Fruit fly (Drosophila melanogaster): ENCODE data around the gene CG8064.

The CG8064 gene

dm6 chr3R:18298900-18299321 is 15.5 kb downstream of the CG8064 start, which contains the start of gene Dlc90F (continued):
- TF ChIP-seq bab2 (GFP tag; optimal IDR thresholded peaks at IDR 0.05) (peak; percentile 85), yki (optimal IDR thresholded peaks at IDR 0.05) (no peak), CG7786 (GFP tag; optimal IDR thresholded peaks at IDR 0.05) (peak; percentile 77), unc-4 (GFP tag; IDR thresholded peaks at IDR 0.05; ENCODE audit: partially characterized antibody) (peak; percentile 67), hb (GFP tag; IDR thresholded peaks at IDR 0.05; ENCODE audit: partially characterized antibody) (no peak), CG14014 (GFP tag; IDR thresholded peaks at IDR 0.05) (peak; percentile 80), Asciz (GFP tag; optimal IDR thresholded peaks at IDR 0.05) (peak; percentile 12), ken (GFP tag; IDR thresholded peaks at IDR 0.05) (peak; percentile 86), CG32532 (GFP tag; IDR thresholded peaks at IDR 0.05) (peak; percentile 84), CG18262 (tag; optimal IDR thresholded peaks at IDR 0.05) (peak; percentile 79), CG34224 (GFP tag; IDR thresholded peaks at IDR 0.05; ENCODE audit: partially characterized antibody) (no peak), CG34376 (GFP tag; optimal IDR thresholded peaks at IDR 0.05) (no peak), ro (GFP tag; IDR thresholded peaks at IDR 0.05) (no peak; the same call in 1 of the 2 replicates), CG15011 (GFP tag; optimal IDR thresholded peaks at IDR 0.05) (no peak), CG32767 (GFP tag; IDR thresholded peaks at IDR 0.05) (0 out of 2 replicates have a peak, but pooled peaks have one; percentile 15), Abd-B (GFP tag; optimal IDR thresholded peaks at IDR 0.05) (peak; percentile 95), CG2116 (GFP tag; optimal IDR thresholded peaks at IDR 0.05) (peak; percentile 82), so (GFP tag; IDR thresholded peaks at IDR 0.05) (no peak), CG12744 (GFP tag; optimal IDR thresholded peaks at IDR 0.05) (peak; percentile 64), Blimp-1 (GFP tag; optimal IDR thresholded peaks at IDR 0.05) (peak; percentile 39), Ets97D (GFP tag; optimal IDR thresholded peaks at IDR 0.05) (peak; percentile 94), ash1 (GFP tag; optimal IDR thresholded peaks at IDR 0.05) (no peak), jumu (GFP tag; optimal IDR thresholded peaks at IDR 0.05) (peak; percentile 78), sna (GFP tag; IDR thresholded peaks at IDR 0.05; ENCODE audit: partially characterized antibody) (peak; percentile 12; the same call in 1 of the 2 replicates), Oaz (GFP tag; IDR thresholded peaks at IDR 0.05) (peak; percentile 62), CG17612 (GFP tag; IDR thresholded peaks at IDR 0.05) (peak; percentile 51; the same call in 1 of the 2 replicates), CG13894 (tag; optimal IDR thresholded peaks at IDR 0.05) (peak; percentile 60), CG8478 (optimal IDR thresholded peaks at IDR 0.05) (no peak), D19B (GFP tag; optimal IDR thresholded peaks at IDR 0.05) (peak; percentile 40), eve (GFP tag; optimal IDR thresholded peaks at IDR 0.05) (no peak), CG13775 (GFP tag; optimal IDR thresholded peaks at IDR 0.05) (peak; percentile 74), Rfx (GFP tag; IDR thresholded peaks at IDR 0.05) (peak; percentile 86), ham (GFP tag; IDR thresholded peaks at IDR 0.05) (no peak), tx (GFP tag; optimal IDR thresholded peaks at IDR 0.05) (peak; percentile 73), Med (GFP tag) (peak; percentile 93), nerfin-2 (GFP tag; IDR thresholded peaks at IDR 0.05; ENCODE audit: partially characterized antibody) (no peak), Rx (GFP tag; IDR thresholded peaks at IDR 0.05) (peak; percentile 62; the same call in 1 of the 2 replicates), MESR4 (GFP tag; optimal IDR thresholded peaks at IDR 0.05) (no peak), Sry-δ (GFP tag; optimal IDR thresholded peaks at IDR 0.05) (peak; percentile 78), twi (tag; optimal IDR thresholded peaks at IDR 0.05) (peak; percentile 67), Side (GFP tag; optimal IDR thresholded peaks at IDR 0.05) (peak; percentile 85), Sin3A (optimal IDR thresholded peaks at IDR 0.05) (peak; percentile 99), slp2 (GFP tag; optimal IDR thresholded peaks at IDR 0.05) (peak; percentile 77), CG11560 (tag; IDR thresholded peaks at IDR 0.05) (peak; percentile 83), HLH3B (GFP tag; IDR thresholded peaks at IDR 0.05) (peak; percentile 66; the same call in 1 of the 2 replicates), CG15601 (tag; optimal IDR thresholded peaks at IDR 0.05) (peak; percentile 80), Stat92E (GFP tag; optimal IDR thresholded peaks at IDR 0.05) (no peak), CG11398 (GFP tag; optimal IDR thresholded peaks at IDR 0.05) (no peak), lbe (GFP tag; optimal IDR thresholded peaks at IDR 0.05) (peak; percentile 40), CG10654 (GFP tag; optimal IDR thresholded peaks at IDR 0.05) (peak; percentile 65), croc (GFP tag; conservative IDR thresholded peaks at IDR 0.05) (peak; percentile 68; the same call in 2 of the 3 replicates), Lpt (GFP tag; optimal IDR thresholded peaks at IDR 0.05) (no peak)

All from whole organism, embryonic.